Fruit fly (Drosophila melanogaster) Kc167 (cell line): ENCODE measurements around the gene Rbcn-3B.

ENCODE experiments used
- Myc ChIP-seq: fragments of >200 bp; optimal IDR thresholded peaks from 2 replicates; lab custom pipeline; 2017; ENCODE audit warnings: missing external identifiers
- Sin3A ChIP-seq: fragments of >200 bp; optimal IDR thresholded peaks from 2 replicates; lab custom pipeline; 2018; ENCODE audit warnings: missing external identifiers
- h ChIP-seq: fragments of >200 bp; optimal IDR thresholded peaks from 3 replicates; lab custom pipeline; 2018; ENCODE audit warnings: missing external identifiers
- insv ChIP-seq: fragments of >200 bp; optimal IDR thresholded peaks from 3 replicates; lab custom pipeline; 2018; ENCODE audit warnings: missing external identifiers
- psq ChIP-seq: fragments of >200 bp; optimal IDR thresholded peaks from 2 replicates; lab custom pipeline; 2017; ENCODE audit warnings: missing external identifiers
- ttk ChIP-seq: sonication (Bioruptor generic); optimal IDR thresholded peaks from 2 replicates; lab custom pipeline; 2017; ENCODE audit warnings: missing external identifiers

Gene Rbcn-3B

dm6 chrX:1908757-1909156 is at the start of gene Rbcn-3B, which contains the start of gene Edem1:
Gene Rbcn-3B, plus strand, starts transcription at chrX:1908920.
Gene Edem1, minus strand, starts transcription at chrX:1908827.
- no peak for TF ChIP-seq insv
- no peak for TF ChIP-seq ttk
- TF ChIP-seq h, result no peak
- no peak for TF ChIP-seq Sin3A (lab: Kevin White, UChicago)
- no peak for TF ChIP-seq psq
- no peak for TF ChIP-seq Myc (lab: Kevin White, UChicago)

- TF ChIP-seq insv (no peak), Sin3A (lab: Kevin White, UChicago) (no peak), Myc (lab: Kevin White, UChicago) (no peak), h (no peak), psq (no peak), ttk (no peak)
Measured at dm6 chrX:1861620-1862184, 47.0 kb upstream of the Rbcn-3B start, which contains the start of gene deltaCOP. Gene deltaCOP, minus strand, starts transcription at chrX:1861790.

dm6 chrX:1865673-1866072 is 43.0 kb upstream of the Rbcn-3B start, which contains the start of the genes Gcna and MED18:
Gene Gcna, minus strand, starts transcription at chrX:1865835.
Gene MED18, plus strand, starts transcription at chrX:1865909.
- TF ChIP-seq psq, result no peak
- TF ChIP-seq Myc (lab: Kevin White, UChicago), result no peak

- TF ChIP-seq Sin3A (lab: Kevin White, UChicago) (no peak), psq (no peak), h (no peak), insv (no peak), Myc (lab: Kevin White, UChicago) (no peak), ttk (no peak)
Measured at dm6 chrX:1868586-1869111, 40.1 kb upstream of the Rbcn-3B start, which contains the start of the genes CG14803 and Pex5. Gene CG14803, plus strand, starts transcription at chrX:1868870. Gene Pex5, minus strand, starts transcription at chrX:1869061.

- TF ChIP-seq insv (no peak), h (no peak), Sin3A (lab: Kevin White, UChicago) (no peak), psq (no peak), ttk (no peak), Myc (lab: Kevin White, UChicago) (no peak)
Measured at dm6 chrX:1873515-1874126, 35.1 kb upstream of the Rbcn-3B start, which contains the start of the genes Pgam5 and Vps26. Gene Pgam5, minus strand, starts transcription at chrX:1873565. Gene Vps26, plus strand, starts transcription at chrX:1873853.

dm6 chrX:1877107-1877736 is 31.5 kb upstream of the Rbcn-3B start, which contains the start of the genes CG14817 and CG14805:
Gene CG14817, minus strand, starts transcription at chrX:1877270.
Gene CG14805, plus strand, starts transcription at chrX:1877317.
- no peak for TF ChIP-seq h
- no peak for TF ChIP-seq Sin3A (lab: Kevin White, UChicago)
- TF ChIP-seq insv, result no peak
- TF ChIP-seq ttk, result no peak
- TF ChIP-seq Myc (lab: Kevin White, UChicago), result no peak
- TF ChIP-seq psq, result no peak

- no peak for TF ChIP-seq h
- TF ChIP-seq insv, result no peak
- TF ChIP-seq Sin3A (lab: Kevin White, UChicago), result no peak
- no peak for TF ChIP-seq psq
- TF ChIP-seq ttk, result no peak
- no peak for TF ChIP-seq Myc (lab: Kevin White, UChicago)
Measured at dm6 chrX:1879606-1880110, 29.1 kb upstream of the Rbcn-3B start, which contains the start of gene CG14818. Gene CG14818, minus strand, starts transcription at chrX:1879774.

dm6 chrX:1880139-1880556 is 28.6 kb upstream of the Rbcn-3B start, which contains the start of gene Coa8:
Gene Coa8, plus strand, starts transcription at chrX:1880282.
- TF ChIP-seq h (no peak), ttk (no peak), Myc (lab: Kevin White, UChicago) (no peak), insv (no peak), Sin3A (lab: Kevin White, UChicago) (no peak), psq (no peak)

dm6 chrX:1880779-1881178 is 27.9 kb upstream of the Rbcn-3B start:
- TF ChIP-seq insv (no peak), ttk (no peak), psq (no peak)

dm6 chrX:1889926-1890325 is 18.8 kb upstream of the Rbcn-3B start, which contains the start of the genes trr and mRpL16:
Gene trr, minus strand, starts transcription at chrX:1889950.
Gene mRpL16, plus strand, starts transcription at chrX:1890256.
- TF ChIP-seq Myc (lab: Kevin White, UChicago) (no peak), h (no peak), insv (no peak), ttk (no peak), Sin3A (lab: Kevin White, UChicago) (no peak), psq (no peak)

dm6 chrX:1893532-1893931 is 15.2 kb upstream of the Rbcn-3B start:
- no peak for TF ChIP-seq ttk
- TF ChIP-seq h, result no peak
- no peak for TF ChIP-seq Myc (lab: Kevin White, UChicago)
- TF ChIP-seq insv, result no peak
- TF ChIP-seq psq, result no peak
- TF ChIP-seq Sin3A (lab: Kevin White, UChicago), result no peak

- TF ChIP-seq h, result no peak
- TF ChIP-seq Myc (lab: Kevin White, UChicago), result no peak
- TF ChIP-seq Sin3A (lab: Kevin White, UChicago), result no peak
- TF ChIP-seq insv, result no peak
- TF ChIP-seq psq, result no peak
- TF ChIP-seq ttk, result no peak
Measured at dm6 chrX:1897384-1897783, 11.3 kb upstream of the Rbcn-3B start.
